Worm (Caenorhabditis elegans) whole organism, midembryonic: ENCODE measurements around the gene fln-2.

Source experiments
- T22C8.4 ChIP-seq: fragments of 200-800 bp; sonication (Bioruptor generic); IDR thresholded peaks from 2 replicates; pipeline ENCODE4 v1.3.6; 2022; ENCODE audit warnings: missing genetic modification characterization, missing compliant biosample characterization
- cog-1 ChIP-seq: sonication (generic microtip); optimal IDR thresholded peaks from 2 replicates; lab custom pipeline; 2016; ENCODE audit warnings: missing genetic modification characterization, missing compliant biosample characterization
- flt-1 ChIP-seq: fragments of 200-800 bp; sonication (Bioruptor generic); IDR thresholded peaks from 2 replicates; pipeline ENCODE4 v1.3.6; 2022; ENCODE audit warnings: missing genetic modification characterization, missing compliant biosample characterization
- klf-2 ChIP-seq: fragments of 200-800 bp; sonication (Bioruptor generic); conservative IDR thresholded peaks from 2 replicates; pipeline ENCODE4 v1.3.6; 2022; ENCODE audit warnings: missing genetic modification reagents, missing genetic modification characterization, missing compliant biosample characterization
- med-1 ChIP-seq: sonication (generic microtip); optimal IDR thresholded peaks from 2 replicates; lab custom pipeline; 2017; ENCODE audit warnings: missing genetic modification characterization, mild to moderate bottlenecking, missing compliant biosample characterization, antibody characterized with exemption, missing genetic modification reagents; ENCODE audit not compliant: insufficient read depth
- ref-1 ChIP-seq: fragments of 200-800 bp; sonication (Bioruptor generic); conservative IDR thresholded peaks from 2 replicates; pipeline ENCODE4 v1.3.6; 2022; ENCODE audit warnings: missing genetic modification reagents, missing genetic modification characterization, missing compliant biosample characterization
- tab-1 ChIP-seq: fragments of 200-800 bp; sonication (Bioruptor generic); IDR thresholded peaks from 2 replicates; pipeline ENCODE4 v1.3.6; 2022; ENCODE audit warnings: missing genetic modification characterization, missing compliant biosample characterization
- ztf-23 ChIP-seq: fragments of 200-800 bp; sonication (Bioruptor generic); IDR thresholded peaks from 2 replicates; pipeline ENCODE4 v1.3.6; 2022; ENCODE audit warnings: missing genetic modification reagents, missing genetic modification characterization, missing compliant biosample characterization
- ztf-29 ChIP-seq: fragments of 200-800 bp; sonication (Bioruptor generic); IDR thresholded peaks from 2 replicates; pipeline ENCODE4 v1.3.6; 2022; ENCODE audit warnings: missing genetic modification reagents, missing genetic modification characterization, missing compliant biosample characterization

- TF ChIP-seq cog-1 (tag; lab: Kevin White, UChicago) (no peak), med-1 (no peak), klf-2 (no peak), ref-1 (GFP tag; lab: Robert Waterston, UW) (no peak), flt-1 (GFP tag; lab: Robert Waterston, UW) (no peak), tab-1 (GFP tag; lab: Robert Waterston, UW) (no peak), ztf-29 (no peak), T22C8.4 (GFP tag; lab: Robert Waterston, UW) (no peak), ztf-23 (no peak)
Observed at ce11 chrX:9402464-9402863, 5.0 kb downstream of the fln-2 start.
